Worm (Caenorhabditis elegans) whole organism, L1 larva: ENCODE data around the gene slc-17.7.

Experiments used
- C04F5.9 ChIP-seq: sonication (generic microtip); optimal IDR thresholded peaks from 2 replicates; lab custom pipeline; 2016; ENCODE audit warnings: missing genetic modification characterization, missing compliant biosample characterization
- F16B12.6 ChIP-seq: fragments of 150-350 bp; optimal IDR thresholded peaks from 2 replicates; lab custom pipeline; 2014; ENCODE audit warnings: missing biosample characterization, missing genetic modification characterization
- Y116A8C.19 ChIP-seq: sonication (generic microtip); optimal IDR thresholded peaks from 2 replicates; lab custom pipeline; 2016; ENCODE audit warnings: missing compliant biosample characterization, missing genetic modification characterization, borderline replicate concordance
- aly-2 ChIP-seq: fragments of 150-350 bp; optimal IDR thresholded peaks from 2 replicates; lab custom pipeline; 2014; ENCODE audit warnings: missing biosample characterization, missing genetic modification characterization
- ama-1 ChIP-seq: fragments of 150-350 bp; optimal IDR thresholded peaks from 2 replicates; lab custom pipeline; 2014
- blmp-1 ChIP-seq: fragments of 150-350 bp; optimal IDR thresholded peaks from 2 replicates; lab custom pipeline; 2014; ENCODE audit warnings: missing biosample characterization, missing genetic modification characterization
- ceh-82 ChIP-seq, 3 experiments: fragments of 150-350 bp in 1 of 3; sonication (generic microtip) in 2 of 3; optimal IDR thresholded peaks; 2 replicates each; lab custom pipeline; 2014 to 2017; ENCODE audit warnings: missing biosample characterization in 3 of 3, missing genetic modification characterization in 3 of 3
- ceh-88 ChIP-seq: fragments of 200-800 bp; sonication (Bioruptor generic); IDR thresholded peaks from 2 replicates; pipeline ENCODE4 v1.3.6; 2022; ENCODE audit warnings: missing genetic modification characterization, missing compliant biosample characterization
- ceh-90 ChIP-seq: sonication (generic microtip); optimal IDR thresholded peaks from 2 replicates; lab custom pipeline; 2016; ENCODE audit warnings: missing genetic modification characterization, missing compliant biosample characterization
- dpl-1 ChIP-seq, 3 experiments: fragments of 150-350 bp in 2 of 3; sonication (generic microtip) in 1 of 3; optimal IDR thresholded peaks; 2 replicates each; lab custom pipeline; 2014 to 2017; ENCODE audit warnings: missing biosample characterization in 3 of 3, missing genetic modification characterization in 3 of 3, missing genetic modification reagents in 3 of 3
- efl-1 ChIP-seq, 4 experiments: fragments of 150-350 bp; optimal IDR thresholded peaks in 3 of 4; peaks in 1 of 4; 1 replicate in 1 of 4; 2 replicates in 3 of 4; lab custom pipeline; 2014; ENCODE audit warnings: missing biosample characterization in 2 of 4, missing genetic modification characterization in 2 of 4, missing genetic modification reagents in 2 of 4
- egl-13 ChIP-seq: sonication (generic microtip); optimal IDR thresholded peaks from 2 replicates; lab custom pipeline; 2016; ENCODE audit warnings: missing genotype, missing genetic modification reagents, missing genetic modification characterization, missing compliant biosample characterization
- egl-27 ChIP-seq, 2 experiments: fragments of 150-350 bp in 1 of 2; sonication (generic microtip); optimal IDR thresholded peaks; 3 replicates each; lab custom pipeline; 2017 to 2018; ENCODE audit warnings: missing biosample characterization in 2 of 2, missing genetic modification characterization in 2 of 2, missing genetic modification reagents in 2 of 2
- elt-2 ChIP-seq: sonication (generic microtip); optimal IDR thresholded peaks from 2 replicates; lab custom pipeline; 2016; ENCODE audit warnings: missing genetic modification characterization, mild to moderate bottlenecking, inconsistent platforms, missing compliant biosample characterization, missing genetic modification reagents
- elt-3 ChIP-seq, 6 experiments: fragments of 150-350 bp in 1 of 6; sonication (generic microtip); optimal IDR thresholded peaks; 2 replicates each; lab custom pipeline; 2017 to 2018; ENCODE audit warnings: missing biosample characterization in 6 of 6, missing genetic modification characterization in 6 of 6, inconsistent platforms in 1 of 6
- fkh-10 ChIP-seq: sonication (generic microtip); optimal IDR thresholded peaks from 2 replicates; lab custom pipeline; 2017; ENCODE audit warnings: missing biosample characterization, missing genetic modification reagents, missing genetic modification characterization
- fos-1 ChIP-seq: fragments of 150-350 bp; optimal IDR thresholded peaks from 2 replicates; lab custom pipeline; 2014; ENCODE audit warnings: missing biosample characterization, missing genetic modification characterization
- grh-1 ChIP-seq: fragments of 200-800 bp; sonication (Bioruptor generic); IDR thresholded peaks from 2 replicates; pipeline ENCODE4 v1.3.6; 2022; ENCODE audit warnings: missing genetic modification reagents, missing genetic modification characterization, missing compliant biosample characterization
- hlh-4 ChIP-seq: sonication (generic microtip); optimal IDR thresholded peaks from 2 replicates; lab custom pipeline; 2016; ENCODE audit warnings: mild to moderate bottlenecking, missing genetic modification characterization, missing compliant biosample characterization
- hpl-2 ChIP-seq: fragments of 150-350 bp; optimal IDR thresholded peaks from 2 replicates; lab custom pipeline; 2014; ENCODE audit warnings: missing biosample characterization, missing genetic modification reagents, missing genetic modification characterization
- jun-1 ChIP-seq: fragments of 150-350 bp; optimal IDR thresholded peaks from 2 replicates; lab custom pipeline; 2014; ENCODE audit warnings: missing biosample characterization, missing genetic modification reagents, missing genetic modification characterization
- lin-35 ChIP-seq, 2 experiments: fragments of 150-350 bp; optimal IDR thresholded peaks; 2 replicates each; lab custom pipeline; 2014; ENCODE audit warnings: missing biosample characterization in 2 of 2, missing genetic modification characterization in 2 of 2, missing genetic modification reagents in 2 of 2
- lin-39 ChIP-seq: fragments of 150-350 bp; optimal IDR thresholded peaks from 2 replicates; lab custom pipeline; 2014; ENCODE audit warnings: missing biosample characterization, missing genetic modification reagents, missing genetic modification characterization
- lir-3 ChIP-seq: sonication (generic microtip); optimal IDR thresholded peaks from 2 replicates; lab custom pipeline; 2016; ENCODE audit warnings: mild to moderate bottlenecking, missing genetic modification characterization, moderate library complexity, missing compliant biosample characterization; ENCODE audit not compliant: poor library complexity
- mef-2 ChIP-seq: fragments of 150-350 bp; optimal IDR thresholded peaks from 2 replicates; lab custom pipeline; 2014; ENCODE audit warnings: missing biosample characterization, missing genetic modification characterization
- nhr-11 ChIP-seq: fragments of 150-350 bp; optimal IDR thresholded peaks from 2 replicates; lab custom pipeline; 2014; ENCODE audit warnings: missing biosample characterization, missing genetic modification characterization
- nhr-20 ChIP-seq: sonication (generic microtip); optimal IDR thresholded peaks from 2 replicates; lab custom pipeline; 2016; ENCODE audit warnings: mild to moderate bottlenecking, missing genetic modification characterization, missing compliant biosample characterization
- nhr-237 ChIP-seq: fragments of 150-350 bp; optimal IDR thresholded peaks from 2 replicates; lab custom pipeline; 2014; ENCODE audit warnings: missing biosample characterization, missing genetic modification characterization
- nhr-28 ChIP-seq: fragments of 150-350 bp; optimal IDR thresholded peaks from 2 replicates; lab custom pipeline; 2014; ENCODE audit warnings: missing biosample characterization, missing genetic modification characterization
- nhr-47 ChIP-seq: sonication (generic microtip); optimal IDR thresholded peaks from 2 replicates; lab custom pipeline; 2016; ENCODE audit warnings: mild to moderate bottlenecking, missing genetic modification characterization, moderate library complexity, missing compliant biosample characterization
- nhr-71 ChIP-seq: sonication (generic microtip); optimal IDR thresholded peaks from 2 replicates; lab custom pipeline; 2016; ENCODE audit warnings: mild to moderate bottlenecking, missing genetic modification characterization, moderate library complexity, missing compliant biosample characterization
- nhr-76 ChIP-seq: sonication (generic microtip); optimal IDR thresholded peaks from 2 replicates; lab custom pipeline; 2017; ENCODE audit warnings: missing biosample characterization, missing genetic modification characterization
- nhr-77 ChIP-seq: fragments of 150-350 bp; optimal IDR thresholded peaks from 2 replicates; lab custom pipeline; 2014; ENCODE audit warnings: missing biosample characterization, missing genetic modification characterization
- nhr-84 ChIP-seq: sonication (generic microtip); optimal IDR thresholded peaks from 2 replicates; lab custom pipeline; 2017; ENCODE audit warnings: missing biosample characterization, missing genetic modification characterization
- pag-3 ChIP-seq: sonication (generic microtip); optimal IDR thresholded peaks from 2 replicates; lab custom pipeline; 2017; ENCODE audit warnings: missing genetic modification characterization, mild to moderate bottlenecking, missing compliant biosample characterization, antibody characterized with exemption, borderline replicate concordance; ENCODE audit not compliant: insufficient read depth
- pax-3 ChIP-seq: fragments of 200-800 bp; sonication (Bioruptor generic); optimal IDR thresholded peaks from 2 replicates; lab custom pipeline; 2018; ENCODE audit warnings: mild to moderate bottlenecking, missing genetic modification characterization, moderate library complexity, missing compliant biosample characterization
- skn-1 ChIP-seq: fragments of 150-350 bp; optimal IDR thresholded peaks from 2 replicates; lab custom pipeline; 2014; ENCODE audit warnings: missing biosample characterization, missing genetic modification characterization
- snu-23 ChIP-seq: sonication (generic microtip); optimal IDR thresholded peaks from 2 replicates; lab custom pipeline; 2016; ENCODE audit warnings: missing genetic modification characterization, missing compliant biosample characterization
- sptf-1 ChIP-seq: fragments of 150-350 bp; optimal IDR thresholded peaks from 2 replicates; lab custom pipeline; 2014; ENCODE audit warnings: missing biosample characterization, missing genetic modification characterization
- sup-37 ChIP-seq: fragments of 200-800 bp; sonication (Bioruptor generic); optimal IDR thresholded peaks from 2 replicates; lab custom pipeline; 2018; ENCODE audit warnings: mild to moderate bottlenecking, missing genetic modification characterization, missing compliant biosample characterization
- tbx-2 ChIP-seq: sonication (generic microtip); optimal IDR thresholded peaks from 2 replicates; lab custom pipeline; 2016; ENCODE audit warnings: missing genetic modification characterization, missing compliant biosample characterization
- tlp-1 ChIP-seq: fragments of 150-350 bp; optimal IDR thresholded peaks from 2 replicates; lab custom pipeline; 2014; ENCODE audit warnings: missing biosample characterization, missing genetic modification characterization
- unc-130 ChIP-seq: fragments of 150-350 bp; optimal IDR thresholded peaks from 2 replicates; lab custom pipeline; 2017; ENCODE audit warnings: missing biosample characterization, missing genetic modification characterization, inconsistent platforms
- unc-62 ChIP-seq: fragments of 150-350 bp; optimal IDR thresholded peaks from 2 replicates; lab custom pipeline; 2014; ENCODE audit warnings: missing biosample characterization, missing genetic modification reagents, missing genetic modification characterization
- unc-98 ChIP-seq: fragments of 200-800 bp; sonication (Bioruptor generic); IDR thresholded peaks from 2 replicates; pipeline ENCODE4 v1.3.6; 2022; ENCODE audit warnings: missing genetic modification characterization, missing compliant biosample characterization
- vab-15 ChIP-seq: sonication (generic microtip); optimal IDR thresholded peaks from 2 replicates; lab custom pipeline; 2017; ENCODE audit warnings: missing genotype, mild to moderate bottlenecking, missing genetic modification characterization, missing compliant biosample characterization
- xbp-1 ChIP-seq: sonication (generic microtip); optimal IDR thresholded peaks from 2 replicates; lab custom pipeline; 2016; ENCODE audit warnings: missing genetic modification characterization, missing compliant biosample characterization
- zag-1 ChIP-seq: fragments of 150-350 bp; optimal IDR thresholded peaks from 2 replicates; lab custom pipeline; 2014; ENCODE audit warnings: missing biosample characterization, missing genetic modification characterization
- ztf-4 ChIP-seq: fragments of 150-350 bp; optimal IDR thresholded peaks from 2 replicates; lab custom pipeline; 2014; ENCODE audit warnings: missing biosample characterization, missing genetic modification characterization

Gene slc-17.7

DNA sequence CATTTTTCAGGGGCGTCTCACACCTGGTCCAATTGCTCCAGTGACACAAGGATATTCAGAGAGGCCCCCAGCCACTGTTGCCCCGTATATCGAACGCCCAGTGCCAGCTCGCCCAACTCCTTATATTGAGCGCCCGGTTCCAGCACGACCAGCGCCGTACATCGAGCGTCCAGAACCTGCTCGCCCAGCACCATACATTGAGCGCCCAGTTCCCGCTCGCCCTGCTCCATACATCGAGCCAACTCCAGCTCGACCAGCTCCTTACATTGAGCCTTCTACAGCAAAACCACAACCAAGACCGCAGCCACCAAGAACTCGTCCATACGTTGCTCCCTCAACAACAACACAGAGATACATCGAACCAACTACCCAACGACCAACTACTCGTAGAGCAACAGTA is 43.5 kb downstream of the slc-17.7 start:
- TF ChIP-seq egl-27 (tag; optimal IDR thresholded peaks at IDR 0.05; lab: Kevin White, UChicago) = no peak
- no peak for TF ChIP-seq efl-1 (optimal IDR thresholded peaks at IDR 0.05; lab: Kevin White, UChicago)
- peak in 1 of 2 experiments; percentile 28 for TF ChIP-seq efl-1 (GFP tag; optimal IDR thresholded peaks at IDR 0.05 in 1 of 2; lab: Kevin White, UChicago)
- TF ChIP-seq unc-130 (tag; lab: Kevin White, UChicago) = no peak
- TF ChIP-seq sptf-1 (tag; lab: Kevin White, UChicago) = no peak
- TF ChIP-seq snu-23 (GFP tag; lab: Kevin White, UChicago) = no peak
- no peak for TF ChIP-seq C04F5.9 (tag; lab: Kevin White, UChicago)
- TF ChIP-seq, all 84 proteins: peak for 1

ce11 chrV:9221566-9221965 is 44.7 kb downstream of the slc-17.7 start, which contains the start of gene grd-6:
TSS of gene grd-6 (plus strand) at chrV:9221866.
- TF ChIP-seq dpl-1 (GFP tag; optimal IDR thresholded peaks at IDR 0.05; lab: Kevin White, UChicago) = no peak
- TF ChIP-seq grh-1 (GFP tag; lab: Robert Waterston, UW) = no peak
- peak; percentile 54 for TF ChIP-seq blmp-1

ce11 chrV:9220444-9220843 is 45.9 kb downstream of the slc-17.7 start:
- TF ChIP-seq ceh-88 (GFP tag; lab: Robert Waterston, UW) = no peak
- peak; percentile 19 for TF ChIP-seq nhr-77 (tag; lab: Kevin White, UChicago)
- TF ChIP-seq nhr-11 (tag; lab: Kevin White, UChicago) = no peak
- TF ChIP-seq sptf-1 (tag; lab: Kevin White, UChicago) = no peak
- no peak for TF ChIP-seq mef-2
- no peak for TF ChIP-seq nhr-76 (tag; lab: Kevin White, UChicago)
- TF ChIP-seq ama-1 = no peak
- no peak for TF ChIP-seq egl-13 (tag; lab: Kevin White, UChicago)
- TF ChIP-seq xbp-1 (tag; lab: Kevin White, UChicago) = peak; percentile 17
- no peak for TF ChIP-seq Y116A8C.19
- no peak for TF ChIP-seq pax-3 (tag; lab: Kevin White, UChicago)
- TF ChIP-seq unc-98 (GFP tag; lab: Robert Waterston, UW) = no peak
- TF ChIP-seq tbx-2 = peak; percentile 42
- no peak for TF ChIP-seq nhr-28 (tag; lab: Kevin White, UChicago)
- peak in 2 of 3 experiments; percentile 45 to 68 for TF ChIP-seq ceh-82 (tag; optimal IDR thresholded peaks at IDR 0.05; lab: Kevin White, UChicago)
- no peak for TF ChIP-seq aly-2 (tag; lab: Kevin White, UChicago)
- peak; percentile 49 for TF ChIP-seq nhr-20
- TF ChIP-seq ceh-90 (tag; lab: Kevin White, UChicago) = no peak
- TF ChIP-seq lin-39 (tag; lab: Kevin White, UChicago) = no peak
- no peak for TF ChIP-seq nhr-237 (tag; lab: Kevin White, UChicago)
- TF ChIP-seq sup-37 = no peak
- TF ChIP-seq hpl-2 (GFP tag; lab: Kevin White, UChicago) = no peak
- no peak for TF ChIP-seq tlp-1 (tag; lab: Kevin White, UChicago)
- no peak for TF ChIP-seq vab-15 (tag; lab: Kevin White, UChicago)
- TF ChIP-seq hlh-4 (tag; lab: Kevin White, UChicago) = no peak
- TF ChIP-seq nhr-84 (tag; lab: Kevin White, UChicago) = no peak
- TF ChIP-seq skn-1 (tag; lab: Kevin White, UChicago) = peak; percentile 54
- TF ChIP-seq zag-1 (tag; lab: Kevin White, UChicago) = no peak
- TF ChIP-seq fkh-10 (GFP tag; lab: Kevin White, UChicago) = no peak
- TF ChIP-seq unc-62 = no peak
- peak; percentile 64 for TF ChIP-seq nhr-71 (tag; lab: Kevin White, UChicago)
- no peak for TF ChIP-seq ztf-4 (tag; lab: Kevin White, UChicago)
- peak; percentile 62 for TF ChIP-seq blmp-1
- TF ChIP-seq lin-35 (GFP tag; optimal IDR thresholded peaks at IDR 0.05; lab: Kevin White, UChicago) = peak; percentile 87 to 95
- TF ChIP-seq egl-27 (tag; optimal IDR thresholded peaks at IDR 0.05; lab: Kevin White, UChicago) = no peak
- no peak for TF ChIP-seq unc-130 (tag; lab: Kevin White, UChicago)
- TF ChIP-seq jun-1 = no peak
- TF ChIP-seq nhr-47 (tag; lab: Kevin White, UChicago) = peak; percentile 50
- peak; percentile 27 for TF ChIP-seq fos-1 (tag; lab: Kevin White, UChicago)
- no peak for TF ChIP-seq elt-2
- no peak for TF ChIP-seq lir-3 (tag; lab: Kevin White, UChicago)
- no peak for TF ChIP-seq elt-3 (tag; optimal IDR thresholded peaks at IDR 0.05; lab: Kevin White, UChicago)
- no peak for TF ChIP-seq F16B12.6
- no peak for TF ChIP-seq grh-1 (GFP tag; lab: Robert Waterston, UW)
- no peak for TF ChIP-seq pag-3 (tag; lab: Kevin White, UChicago)
